Worm (Caenorhabditis elegans) whole organism, L4/young adult: ENCODE measurements around the gene Y57A10A.13.

Experiments
- W03F9.2 ChIP-seq: fragments of 150-350 bp; optimal IDR thresholded peaks from 2 replicates; lab custom pipeline; 2014; ENCODE audit warnings: missing biosample characterization, missing genetic modification characterization
- him-1 ChIP-seq: sonication (generic microtip); optimal IDR thresholded peaks from 2 replicates; lab custom pipeline; 2016; ENCODE audit warnings: missing genotype, missing genetic modification reagents, missing genetic modification characterization, missing compliant biosample characterization

DNA sequence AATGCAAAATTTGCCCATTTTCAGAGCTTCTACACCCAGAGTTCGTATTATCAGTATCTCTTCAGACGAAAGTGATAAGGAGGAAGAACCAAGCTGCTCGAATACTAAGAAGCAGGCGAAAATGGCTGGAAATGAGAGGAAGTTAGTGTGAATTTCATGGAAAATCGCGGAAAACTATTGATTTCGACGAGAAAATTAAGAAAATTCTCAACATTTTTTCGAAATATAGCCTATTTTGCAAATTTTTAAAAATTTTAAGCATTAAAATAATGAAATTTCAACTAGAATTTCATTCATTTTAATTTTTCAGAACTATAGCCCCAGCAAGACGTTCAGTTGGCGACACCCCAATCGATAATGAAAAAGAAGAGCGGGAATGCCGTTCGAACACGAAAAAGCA lies 41.1 kb downstream of the Y57A10A.13 start:
- TF ChIP-seq him-1 (tag; lab: Kevin White, UChicago) (no peak), W03F9.2 (tag; lab: Kevin White, UChicago) (no peak)
